Worm (Caenorhabditis elegans) whole organism, L4/young adult: Measurements from ENCODE around the gene irk-2.

Experiments used
- W03F9.2 ChIP-seq: fragments of 150-350 bp; optimal IDR thresholded peaks from 2 replicates; lab custom pipeline; 2014; ENCODE audit warnings: missing biosample characterization, missing genetic modification characterization
- dao-5 ChIP-seq: sonication (generic microtip); optimal IDR thresholded peaks from 2 replicates; lab custom pipeline; 2016; ENCODE audit warnings: missing genotype, missing genetic modification characterization, moderate library complexity, missing compliant biosample characterization
- him-1 ChIP-seq: sonication (generic microtip); optimal IDR thresholded peaks from 2 replicates; lab custom pipeline; 2016; ENCODE audit warnings: missing genotype, missing genetic modification reagents, missing genetic modification characterization, missing compliant biosample characterization

- TF ChIP-seq him-1 (tag; lab: Kevin White, UChicago) (no peak), W03F9.2 (tag; lab: Kevin White, UChicago) (no peak), dao-5 (no peak)
Measured at ce11 chrX:671807-672206, 42.5 kb downstream of the irk-2 start, which contains the start of gene lgc-32.
